Worm (Caenorhabditis elegans): ENCODE data around the gene C09F12.3.

DNA sequence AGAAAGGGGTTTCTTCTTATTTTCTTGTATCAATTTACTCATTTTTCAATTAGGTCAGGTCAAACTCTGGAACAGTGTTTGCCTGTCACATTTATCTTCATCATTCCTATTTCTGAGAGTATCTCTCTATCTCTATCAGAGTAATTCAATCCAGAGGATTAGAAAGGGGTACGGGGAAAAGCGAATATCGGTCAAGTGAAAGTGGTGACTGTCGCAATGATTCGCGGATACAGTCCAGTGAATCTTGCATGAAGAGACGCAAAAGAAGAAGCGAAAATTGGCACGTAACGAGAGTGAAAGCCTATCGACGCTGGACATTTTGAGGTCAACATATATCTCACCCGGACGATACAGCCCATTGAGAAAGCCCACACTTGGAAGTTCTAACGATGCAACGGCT is 22.1 kb upstream of the C09F12.3 start, which contains the start of gene lpr-4:
- TF ChIP-seq unc-39 (tag; optimal IDR thresholded peaks at IDR 0.05) (no peak), fkh-10 (GFP tag; optimal IDR thresholded peaks at IDR 0.05) (no peak), daf-12 (tag; optimal IDR thresholded peaks at IDR 0.05) (no peak), nhr-12 (tag; optimal IDR thresholded peaks at IDR 0.05) (no peak), nhr-11 (tag; optimal IDR thresholded peaks at IDR 0.05) (no peak), elt-3 (tag; optimal IDR thresholded peaks at IDR 0.05) (no peak), pha-4 (tag; optimal IDR thresholded peaks at IDR 0.05) (no peak)

Data from whole organism, L3 larva.